Worm (Caenorhabditis elegans): ENCODE data around the gene fbxa-196.

The fbxa-196 gene

ce11 chrV:6424055-6424454 lies 24.4 kb upstream of the fbxa-196 start, which contains the start of gene urb-1:
Gene urb-1, minus strand, starts transcription at chrV:6424155.
- TF ChIP-seq Y67H2A.10 (GFP tag; conservative IDR thresholded peaks at IDR 0.05) (no peak), ama-1 (optimal IDR thresholded peaks at IDR 0.05) (no peak), ama-1 (GFP tag; optimal IDR thresholded peaks at IDR 0.05) (peak in 1 of 2 experiments; percentile 19)

- TF ChIP-seq ets-4 (GFP tag; optimal IDR thresholded peaks at IDR 0.05): peak; percentile 24
- TF ChIP-seq tbx-9 (tag; optimal IDR thresholded peaks at IDR 0.05; ENCODE audit: borderline replicate concordance): no peak
- TF ChIP-seq nfyb-1 (GFP tag; IDR thresholded peaks at IDR 0.05): 0 out of 2 replicates have a peak, but pooled peaks have one; percentile 15
- peak; percentile 31; the same call in 1 of the 2 replicates for TF ChIP-seq dox-1 (GFP tag; IDR thresholded peaks at IDR 0.05)
- no peak for TF ChIP-seq D2030.7 (GFP tag; IDR thresholded peaks at IDR 0.05)
- peak; percentile 0 for TF ChIP-seq snpc-3.4 (tag; optimal IDR thresholded peaks at IDR 0.05)
- TF ChIP-seq lag-1 (GFP tag; IDR thresholded peaks at IDR 0.05): 0 out of 2 replicates have a peak, but pooled peaks have one; percentile 34
- no peak for TF ChIP-seq Y53F4B.3 (GFP tag; IDR thresholded peaks at IDR 0.05)
- TF ChIP-seq B0336.3 (GFP tag; IDR thresholded peaks at IDR 0.05): peak; percentile 60
- TF ChIP-seq mcd-1 (GFP tag; IDR thresholded peaks at IDR 0.05): 0 out of 2 replicates have a peak, but pooled peaks have one; percentile 29
- peak in 1 of 2 experiments; percentile 7 for TF ChIP-seq rec-8 (tag; optimal IDR thresholded peaks at IDR 0.05)
- TF ChIP-seq ceh-27 (GFP tag; optimal IDR thresholded peaks at IDR 0.05): no peak
- TF ChIP-seq ceh-79 (tag; optimal IDR thresholded peaks at IDR 0.05): peak; percentile 21
- peak; percentile 43; the same call in 1 of the 2 replicates for TF ChIP-seq pbrm-1 (GFP tag; IDR thresholded peaks at IDR 0.05)
- TF ChIP-seq athp-1 (tag; optimal IDR thresholded peaks at IDR 0.05): peak; percentile 17
- TF ChIP-seq nfya-1 (tag; optimal IDR thresholded peaks at IDR 0.05; ENCODE audit: borderline replicate concordance, insufficient read depth): no peak
- TF ChIP-seq xnd-1 (tag; optimal IDR thresholded peaks at IDR 0.05): no peak
- no peak for TF ChIP-seq cebp-1 (GFP tag; IDR thresholded peaks at IDR 0.05)
- peak; percentile 20 for TF ChIP-seq cebp-1 (tag; optimal IDR thresholded peaks at IDR 0.05)
- TF ChIP-seq madf-8 (GFP tag; conservative IDR thresholded peaks at IDR 0.05): 0 out of 2 replicates have a peak, but pooled peaks have one; percentile 8
- TF ChIP-seq ama-1 (optimal IDR thresholded peaks at IDR 0.05): peak; percentile 13
- TF ChIP-seq ama-1 (GFP tag; optimal IDR thresholded peaks at IDR 0.05): no peak
- TF ChIP-seq aptf-2 (GFP tag; conservative IDR thresholded peaks at IDR 0.05): no peak
- peak; percentile 16 for TF ChIP-seq nhr-80 (tag; optimal IDR thresholded peaks at IDR 0.05)
Measured at ce11 chrV:6425927-6426326, 22.5 kb upstream of the fbxa-196 start, which contains the start of gene T05H4.11. Gene T05H4.11, minus strand, starts transcription at chrV:6426261.

- peak; percentile 12; the same call in 1 of the 2 replicates for TF ChIP-seq nfyb-1 (GFP tag; IDR thresholded peaks at IDR 0.05)
- no peak for TF ChIP-seq F49E8.2 (tag; optimal IDR thresholded peaks at IDR 0.05; ENCODE audit: insufficient read depth)
- peak; percentile 63 for TF ChIP-seq zfh-2 (GFP tag; conservative IDR thresholded peaks at IDR 0.05)
- no peak for TF ChIP-seq lin-35 (GFP tag; optimal IDR thresholded peaks at IDR 0.05)
- TF ChIP-seq chd-7 (tag; optimal IDR thresholded peaks at IDR 0.05): peak; percentile 20
- TF ChIP-seq rec-8 (tag; optimal IDR thresholded peaks at IDR 0.05): no peak
- peak; percentile 69; the same call in 1 of the 2 replicates for TF ChIP-seq hsf-1 (GFP tag; IDR thresholded peaks at IDR 0.05)
- TF ChIP-seq C06A6.2 (GFP tag; conservative IDR thresholded peaks at IDR 0.05): no peak
- no peak for TF ChIP-seq egl-18 (GFP tag; IDR thresholded peaks at IDR 0.05)
- no peak for TF ChIP-seq tbp1 (GFP tag; optimal IDR thresholded peaks at IDR 0.05)
- no peak for TF ChIP-seq snpc-3.4 (tag; optimal IDR thresholded peaks at IDR 0.05)
- no peak for TF ChIP-seq ztf-26 (tag; optimal IDR thresholded peaks at IDR 0.05)
- TF ChIP-seq nhr-27 (tag; optimal IDR thresholded peaks at IDR 0.05): no peak
- TF ChIP-seq snpc-4 (GFP tag; optimal IDR thresholded peaks at IDR 0.05): no peak
- no peak for TF ChIP-seq snpc-4 (tag; optimal IDR thresholded peaks at IDR 0.05)
- TF ChIP-seq tbx-9 (tag; optimal IDR thresholded peaks at IDR 0.05; ENCODE audit: borderline replicate concordance): no peak
- TF ChIP-seq lir-1 (GFP tag; conservative IDR thresholded peaks at IDR 0.05): no peak
- no peak for TF ChIP-seq ets-4 (GFP tag; optimal IDR thresholded peaks at IDR 0.05)
- no peak for TF ChIP-seq ceh-40 (GFP tag; IDR thresholded peaks at IDR 0.05)
- TF ChIP-seq lin-40 (tag; optimal IDR thresholded peaks at IDR 0.05): no peak
- TF ChIP-seq ama-1 (optimal IDR thresholded peaks at IDR 0.05): no peak
- TF ChIP-seq ama-1 (GFP tag; optimal IDR thresholded peaks at IDR 0.05): peak in 1 of 2 experiments; percentile 20
- TF ChIP-seq attf-5 (GFP tag; optimal IDR thresholded peaks at IDR 0.05): no peak
- TF ChIP-seq snpc-1.3 (tag; optimal IDR thresholded peaks at IDR 0.05; ENCODE audit: insufficient read depth): no peak
- no peak for TF ChIP-seq sdz-38 (tag; optimal IDR thresholded peaks at IDR 0.05)
- TF ChIP-seq cebp-2 (GFP tag; IDR thresholded peaks at IDR 0.05): no peak
Measured at ce11 chrV:6426843-6427242, 21.6 kb upstream of the fbxa-196 start, which contains the start of gene atp-4. Gene atp-4, minus strand, starts transcription at chrV:6427112.

Measured in whole organism, young adult.